Worm (Caenorhabditis elegans) whole organism, L3 larva: Measurements from ENCODE around the gene stc-1.
A peak's percentile ranks its signal among the peaks of the same experiment; 100 is the strongest.

Source experiments
- R02D3.7 ChIP-seq: fragments of 150-350 bp; optimal IDR thresholded peaks from 2 replicates; lab custom pipeline; 2014; ENCODE audit warnings: missing biosample characterization, missing genetic modification characterization
- ZK546.5 ChIP-seq: sonication (generic microtip); optimal IDR thresholded peaks from 2 replicates; lab custom pipeline; 2017; ENCODE audit warnings: missing biosample characterization, missing genetic modification characterization
- aly-2 ChIP-seq: fragments of 150-350 bp; optimal IDR thresholded peaks from 2 replicates; lab custom pipeline; 2014; ENCODE audit warnings: missing biosample characterization, missing genetic modification characterization
- ama-1 ChIP-seq: fragments of 150-350 bp; optimal IDR thresholded peaks from 2 replicates; lab custom pipeline; 2018
- ceh-16 ChIP-seq: sonication (generic microtip); optimal IDR thresholded peaks from 2 replicates; lab custom pipeline; 2017; ENCODE audit warnings: missing biosample characterization, missing genetic modification characterization
- ceh-28 ChIP-seq: fragments of 150-350 bp; optimal IDR thresholded peaks from 2 replicates; lab custom pipeline; 2014; ENCODE audit warnings: missing biosample characterization, missing genetic modification reagents, missing genetic modification characterization
- ceh-82 ChIP-seq: fragments of 150-350 bp; optimal IDR thresholded peaks from 2 replicates; lab custom pipeline; 2014; ENCODE audit warnings: missing biosample characterization, missing genetic modification characterization
- daf-12 ChIP-seq: fragments of 150-350 bp; optimal IDR thresholded peaks from 2 replicates; lab custom pipeline; 2014; ENCODE audit warnings: missing biosample characterization, missing genetic modification reagents, missing genetic modification characterization
- egl-27 ChIP-seq: sonication (generic microtip); optimal IDR thresholded peaks from 4 replicates; lab custom pipeline; 2017; ENCODE audit warnings: missing biosample characterization, missing genetic modification reagents, missing genetic modification characterization
- egl-5 ChIP-seq: fragments of 150-350 bp; optimal IDR thresholded peaks from 2 replicates; lab custom pipeline; 2017; ENCODE audit warnings: missing biosample characterization, missing genetic modification reagents, missing genetic modification characterization, inconsistent platforms
- elt-1 ChIP-seq: fragments of 150-350 bp; optimal IDR thresholded peaks from 2 replicates; lab custom pipeline; 2014; ENCODE audit warnings: missing biosample characterization, missing genetic modification characterization
- elt-2 ChIP-seq: sonication (generic microtip); optimal IDR thresholded peaks from 2 replicates; lab custom pipeline; 2016; ENCODE audit warnings: missing genetic modification reagents, mild to moderate bottlenecking, missing genetic modification characterization, missing compliant biosample characterization
- elt-3 ChIP-seq, 3 experiments: fragments of 150-350 bp in 1 of 3; sonication (generic microtip) in 2 of 3; optimal IDR thresholded peaks; 2 replicates in 2 of 3; 4 replicates in 1 of 3; lab custom pipeline; 2014 to 2017; ENCODE audit warnings: missing biosample characterization in 3 of 3, missing genetic modification characterization in 3 of 3
- eor-1 ChIP-seq, 2 experiments: fragments of 150-350 bp; optimal IDR thresholded peaks; 2 replicates each; lab custom pipeline; 2014 to 2018; ENCODE audit warnings: missing biosample characterization in 2 of 2, missing genetic modification characterization in 2 of 2
- fkh-10 ChIP-seq: sonication (generic microtip); optimal IDR thresholded peaks from 2 replicates; lab custom pipeline; 2017; ENCODE audit warnings: missing biosample characterization, missing genetic modification reagents, missing genetic modification characterization
- fos-1 ChIP-seq: fragments of 150-350 bp; optimal IDR thresholded peaks from 2 replicates; lab custom pipeline; 2014; ENCODE audit warnings: missing biosample characterization, missing genetic modification characterization
- hmg-11 ChIP-seq: sonication (generic microtip); optimal IDR thresholded peaks from 2 replicates; lab custom pipeline; 2016; ENCODE audit warnings: missing genetic modification characterization, missing compliant biosample characterization
- jun-1 ChIP-seq: fragments of 150-350 bp; optimal IDR thresholded peaks from 2 replicates; lab custom pipeline; 2014; ENCODE audit warnings: missing biosample characterization, missing genetic modification reagents, missing genetic modification characterization
- lin-15B ChIP-seq: fragments of 150-350 bp; optimal IDR thresholded peaks from 2 replicates; lab custom pipeline; 2014; ENCODE audit warnings: missing biosample characterization, missing genetic modification characterization
- lsy-12 ChIP-seq: sonication (generic microtip); optimal IDR thresholded peaks from 2 replicates; lab custom pipeline; 2016; ENCODE audit warnings: mild to moderate bottlenecking, missing genetic modification characterization, missing compliant biosample characterization
- mdl-1 ChIP-seq: fragments of 150-350 bp; optimal IDR thresholded peaks from 2 replicates; lab custom pipeline; 2014; ENCODE audit warnings: missing biosample characterization, missing genetic modification characterization
- mml-1 ChIP-seq: fragments of 150-350 bp; sonication (generic microtip); optimal IDR thresholded peaks from 3 replicates; lab custom pipeline; 2014; ENCODE audit warnings: missing biosample characterization, missing genetic modification characterization
- nfya-1 ChIP-seq: sonication (generic microtip); optimal IDR thresholded peaks from 2 replicates; lab custom pipeline; 2017; ENCODE audit warnings: missing genetic modification characterization, mild to moderate bottlenecking, missing compliant biosample characterization, antibody characterized with exemption, moderate library complexity; ENCODE audit not compliant: insufficient read depth
- nhr-11 ChIP-seq: fragments of 150-350 bp; optimal IDR thresholded peaks from 2 replicates; lab custom pipeline; 2014; ENCODE audit warnings: missing biosample characterization, missing genetic modification characterization
- nhr-12 ChIP-seq: fragments of 150-350 bp; optimal IDR thresholded peaks from 2 replicates; lab custom pipeline; 2014; ENCODE audit warnings: missing biosample characterization, missing genetic modification characterization
- nhr-23 ChIP-seq: fragments of 150-350 bp; optimal IDR thresholded peaks from 2 replicates; lab custom pipeline; 2014; ENCODE audit warnings: missing biosample characterization, missing genetic modification reagents, missing genetic modification characterization
- nhr-237 ChIP-seq: fragments of 150-350 bp; optimal IDR thresholded peaks from 2 replicates; lab custom pipeline; 2014; ENCODE audit warnings: missing biosample characterization, missing genetic modification characterization
- nhr-28 ChIP-seq: fragments of 150-350 bp; optimal IDR thresholded peaks from 2 replicates; lab custom pipeline; 2014; ENCODE audit warnings: missing biosample characterization, missing genetic modification characterization
- nhr-43 ChIP-seq: sonication (generic microtip); optimal IDR thresholded peaks from 2 replicates; lab custom pipeline; 2016; ENCODE audit warnings: mild to moderate bottlenecking, missing genetic modification characterization, missing compliant biosample characterization; ENCODE audit not compliant: poor library complexity, severe bottlenecking
- nhr-67 ChIP-seq: fragments of 150-350 bp; optimal IDR thresholded peaks from 2 replicates; lab custom pipeline; 2014; ENCODE audit warnings: missing biosample characterization, missing genetic modification characterization
- nhr-76 ChIP-seq: fragments of 150-350 bp; sonication (generic microtip); optimal IDR thresholded peaks from 5 replicates; lab custom pipeline; 2014; ENCODE audit warnings: missing biosample characterization, missing genetic modification characterization
- nhr-77 ChIP-seq: fragments of 150-350 bp; optimal IDR thresholded peaks from 2 replicates; lab custom pipeline; 2014; ENCODE audit warnings: missing biosample characterization, missing genetic modification characterization
- pha-4 ChIP-seq: fragments of 150-350 bp; optimal IDR thresholded peaks from 2 replicates; lab custom pipeline; 2014; ENCODE audit warnings: missing biosample characterization, missing genetic modification reagents, missing genetic modification characterization
- pqm-1 ChIP-seq: fragments of 150-350 bp; optimal IDR thresholded peaks from 2 replicates; lab custom pipeline; 2017; ENCODE audit warnings: missing biosample characterization, missing genetic modification characterization, inconsistent platforms
- sea-2 ChIP-seq: fragments of 150-350 bp; sonication (generic microtip); optimal IDR thresholded peaks from 4 replicates; lab custom pipeline; 2014; ENCODE audit warnings: missing biosample characterization, missing genetic modification reagents, missing genetic modification characterization
- skn-1 ChIP-seq: fragments of 150-350 bp; optimal IDR thresholded peaks from 2 replicates; lab custom pipeline; 2014; ENCODE audit warnings: missing biosample characterization, missing genetic modification characterization
- snpc-4 ChIP-seq: fragments of 150-350 bp; optimal IDR thresholded peaks from 2 replicates; lab custom pipeline; 2014; ENCODE audit warnings: missing biosample characterization, missing genetic modification characterization
- tbx-2 ChIP-seq: sonication (generic microtip); optimal IDR thresholded peaks from 2 replicates; lab custom pipeline; 2016; ENCODE audit warnings: mild to moderate bottlenecking, missing genetic modification characterization, missing compliant biosample characterization
- unc-62 ChIP-seq: fragments of 150-350 bp; sonication (generic microtip); optimal IDR thresholded peaks from 4 replicates; lab custom pipeline; 2014; ENCODE audit warnings: missing biosample characterization, missing genetic modification reagents, missing genetic modification characterization
- zag-1 ChIP-seq: fragments of 150-350 bp; optimal IDR thresholded peaks from 2 replicates; lab custom pipeline; 2014; ENCODE audit warnings: missing biosample characterization, missing genetic modification characterization
- ztf-11 ChIP-seq: fragments of 150-350 bp; optimal IDR thresholded peaks from 2 replicates; lab custom pipeline; 2014; ENCODE audit warnings: missing biosample characterization, missing genetic modification characterization
- ztf-4 ChIP-seq: fragments of 150-350 bp; optimal IDR thresholded peaks from 2 replicates; lab custom pipeline; 2014; ENCODE audit warnings: missing biosample characterization, missing genetic modification characterization

The stc-1 gene

ce11 chrII:8561227-8561626 lies 4.7 kb downstream of the stc-1 start, which contains the start of gene iff-2 (continued):
- TF ChIP-seq ceh-16 (tag; lab: Kevin White, UChicago) (peak; percentile 73), unc-62 (GFP tag; lab: Kevin White, UChicago) (peak; percentile 96), aly-2 (tag; lab: Kevin White, UChicago) (peak; percentile 53), nhr-67 (tag; lab: Kevin White, UChicago) (peak; percentile 29), nhr-77 (peak; percentile 94), lin-15B (peak; percentile 100), nhr-76 (peak; percentile 85), pqm-1 (tag; lab: Kevin White, UChicago) (peak; percentile 99), skn-1 (tag; lab: Kevin White, UChicago) (peak; percentile 96), pha-4 (tag; lab: Kevin White, UChicago) (peak; percentile 100), nhr-28 (tag; lab: Kevin White, UChicago) (peak; percentile 77), egl-5 (tag; lab: Kevin White, UChicago) (peak; percentile 99), fos-1 (tag; lab: Kevin White, UChicago) (peak; percentile 96), sea-2 (GFP tag; lab: Kevin White, UChicago) (no peak), zag-1 (tag; lab: Kevin White, UChicago) (peak; percentile 77), ztf-4 (tag; lab: Kevin White, UChicago) (peak; percentile 88), elt-3 (tag; optimal IDR thresholded peaks at IDR 0.05; lab: Kevin White, UChicago) (peak; percentile 60 to 99 (median 98)), mdl-1 (tag; lab: Kevin White, UChicago) (peak; percentile 92), snpc-4 (tag; lab: Kevin White, UChicago) (peak; percentile 95), eor-1 (tag; optimal IDR thresholded peaks at IDR 0.05; lab: Kevin White, UChicago) (peak in 1 of 2 experiments; percentile 82)

- TF ChIP-seq elt-3 (tag; optimal IDR thresholded peaks at IDR 0.05; lab: Kevin White, UChicago) = no peak
- no peak for TF ChIP-seq lin-15B
- no peak for TF ChIP-seq nhr-76
- TF ChIP-seq fos-1 (tag; lab: Kevin White, UChicago) = no peak
- TF ChIP-seq nhr-28 (tag; lab: Kevin White, UChicago) = no peak
- no peak for TF ChIP-seq ama-1
- TF ChIP-seq ceh-82 (tag; lab: Kevin White, UChicago) = no peak
- no peak for TF ChIP-seq mml-1 (tag; lab: Kevin White, UChicago)
- TF ChIP-seq nhr-11 (tag; lab: Kevin White, UChicago) = peak; percentile 32
- no peak for TF ChIP-seq lsy-12
- TF ChIP-seq sea-2 (GFP tag; lab: Kevin White, UChicago) = no peak
- peak; percentile 1 for TF ChIP-seq nfya-1 (tag; lab: Kevin White, UChicago)
- TF ChIP-seq elt-1 (tag; lab: Kevin White, UChicago) = no peak
- no peak for TF ChIP-seq nhr-43 (tag; lab: Kevin White, UChicago)
- TF ChIP-seq elt-2 (tag; lab: Kevin White, UChicago) = no peak
- no peak for TF ChIP-seq ztf-11 (tag; lab: Kevin White, UChicago)
- peak; percentile 98 for TF ChIP-seq fkh-10 (GFP tag; lab: Kevin White, UChicago)
- TF ChIP-seq hmg-11 (tag; lab: Kevin White, UChicago) = no peak
- no peak for TF ChIP-seq nhr-237 (tag; lab: Kevin White, UChicago)
- TF ChIP-seq nhr-23 (tag; lab: Kevin White, UChicago) = peak; percentile 29
- TF ChIP-seq pha-4 (tag; lab: Kevin White, UChicago) = no peak
- no peak for TF ChIP-seq skn-1 (tag; lab: Kevin White, UChicago)
- TF ChIP-seq ZK546.5 = no peak
- no peak for TF ChIP-seq ztf-4 (tag; lab: Kevin White, UChicago)
- TF ChIP-seq tbx-2 (tag; lab: Kevin White, UChicago) = no peak
- TF ChIP-seq daf-12 = no peak
- TF ChIP-seq pqm-1 (tag; lab: Kevin White, UChicago) = no peak
- no peak for TF ChIP-seq R02D3.7 (tag; lab: Kevin White, UChicago)
- no peak for TF ChIP-seq nhr-12
- no peak for TF ChIP-seq mdl-1 (tag; lab: Kevin White, UChicago)
- TF ChIP-seq ceh-28 (tag; lab: Kevin White, UChicago) = peak; percentile 31
- no peak for TF ChIP-seq ceh-16 (tag; lab: Kevin White, UChicago)
- no peak for TF ChIP-seq eor-1 (tag; optimal IDR thresholded peaks at IDR 0.05; lab: Kevin White, UChicago)
- TF ChIP-seq egl-27 (tag; lab: Kevin White, UChicago) = no peak
- TF ChIP-seq nhr-67 (tag; lab: Kevin White, UChicago) = no peak
- peak; percentile 17 for TF ChIP-seq jun-1 (tag; lab: Kevin White, UChicago)
Measured at ce11 chrII:8559188-8559587, 6.8 kb downstream of the stc-1 start.
